Fruit fly (Drosophila melanogaster) whole organism, embryonic: ENCODE data around the gene CG5023.

Experiments
- Abd-B ChIP-seq: fragments of 200-800 bp; sonication (Bioruptor generic); optimal IDR thresholded peaks from 2 replicates; lab custom pipeline; 2018; ENCODE audit warnings: missing biosample characterization, mild to moderate bottlenecking, missing genetic modification characterization, moderate library complexity
- Aef1 ChIP-seq: fragments of 200-800 bp; sonication (Bioruptor generic); IDR thresholded peaks from 3 replicates; pipeline ENCODE4 v1.3.6; 2022; ENCODE audit warnings: missing biosample characterization, missing genetic modification characterization
- CG10959 ChIP-seq: fragments of 200-800 bp; sonication (Bioruptor generic); IDR thresholded peaks from 2 replicates; pipeline ENCODE4 v1.3.6; 2022; ENCODE audit warnings: missing biosample characterization, missing genetic modification characterization
- CG1233 ChIP-seq: fragments of 200-800 bp; sonication (Bioruptor generic); optimal IDR thresholded peaks from 4 replicates; lab custom pipeline; 2018; ENCODE audit warnings: missing biosample characterization, mild to moderate bottlenecking, missing genetic modification characterization
- CG13424 ChIP-seq: fragments of 200-800 bp; sonication (Bioruptor generic); optimal IDR thresholded peaks from 2 replicates; lab custom pipeline; 2019; ENCODE audit warnings: missing biosample characterization, mild to moderate bottlenecking, missing genetic modification characterization, moderate library complexity
- CG14441 ChIP-seq: fragments of 200-800 bp; sonication (Bioruptor generic); IDR thresholded peaks from 2 replicates; pipeline ENCODE4 v1.3.6; 2022; ENCODE audit warnings: missing biosample characterization, missing genetic modification characterization
- CG1529 ChIP-seq: fragments of 200-800 bp; sonication (Bioruptor generic); optimal IDR thresholded peaks from 3 replicates; lab custom pipeline; 2018; ENCODE audit warnings: missing biosample characterization, missing genetic modification characterization
- CG15601 ChIP-seq: fragments of 200-800 bp; sonication (Bioruptor generic); optimal IDR thresholded peaks from 3 replicates; lab custom pipeline; 2019; ENCODE audit warnings: missing biosample characterization, mild to moderate bottlenecking, missing genetic modification characterization, moderate library complexity
- CG18011 ChIP-seq: fragments of 200-800 bp; sonication (Bioruptor generic); optimal IDR thresholded peaks from 2 replicates; lab custom pipeline; 2017; ENCODE audit warnings: missing biosample characterization, missing genetic modification characterization, mild to moderate bottlenecking, moderate library complexity, missing genotype
- CG18262 ChIP-seq: fragments of 200-800 bp; optimal IDR thresholded peaks from 3 replicates; lab custom pipeline; 2019; ENCODE audit warnings: missing biosample characterization, mild to moderate bottlenecking, missing genetic modification characterization, moderate library complexity
- CG2120 ChIP-seq: fragments of 200-800 bp; sonication (Bioruptor generic); optimal IDR thresholded peaks from 3 replicates; lab custom pipeline; 2016; ENCODE audit warnings: missing biosample characterization, missing genetic modification characterization
- CG2889 ChIP-seq: fragments of 200-800 bp; sonication (Bioruptor generic); IDR thresholded peaks from 3 replicates; pipeline ENCODE4 v1.3.6; 2022; ENCODE audit warnings: missing biosample characterization, missing genetic modification characterization
- CG33557 ChIP-seq: fragments of 200-800 bp; sonication (Bioruptor generic); optimal IDR thresholded peaks from 2 replicates; lab custom pipeline; 2019; ENCODE audit warnings: missing biosample characterization, mild to moderate bottlenecking, missing genetic modification characterization, moderate library complexity
- CG34422 ChIP-seq: fragments of 200-800 bp; sonication (Bioruptor generic); IDR thresholded peaks from 3 replicates; pipeline ENCODE4 v1.3.6; 2022; ENCODE audit warnings: missing biosample characterization, missing genetic modification characterization
- CG4328 ChIP-seq: fragments of 200-800 bp; sonication (Bioruptor generic); optimal IDR thresholded peaks from 3 replicates; lab custom pipeline; 2017; ENCODE audit warnings: missing biosample characterization, missing genetic modification reagents, missing genetic modification characterization
- CG43689 ChIP-seq: fragments of 200-800 bp; sonication (Bioruptor generic); IDR thresholded peaks from 2 replicates; pipeline ENCODE4 v1.3.6; 2022; ENCODE audit warnings: missing biosample characterization, missing genetic modification characterization
- CG6654 ChIP-seq: fragments of 200-800 bp; sonication (Bioruptor generic); optimal IDR thresholded peaks from 2 replicates; lab custom pipeline; 2017; ENCODE audit warnings: missing biosample characterization, mild to moderate bottlenecking, missing genetic modification characterization
- CG8281 ChIP-seq: fragments of 200-800 bp; sonication (Bioruptor generic); optimal IDR thresholded peaks from 2 replicates; lab custom pipeline; 2018; ENCODE audit warnings: missing biosample characterization, mild to moderate bottlenecking, missing genetic modification characterization, moderate library complexity
- CG8290 ChIP-seq, 3 experiments: fragments of 200-800 bp; sonication (Bioruptor generic); optimal IDR thresholded peaks; 2 replicates each; lab custom pipeline; 2016 to 2019; ENCODE audit warnings: missing biosample characterization in 3 of 3, missing genetic modification characterization in 3 of 3, mild to moderate bottlenecking in 2 of 3, moderate library complexity in 1 of 3
- CG9876 ChIP-seq: fragments of 200-800 bp; sonication (Bioruptor generic); optimal IDR thresholded peaks from 2 replicates; lab custom pipeline; 2016; ENCODE audit warnings: missing biosample characterization, missing genetic modification characterization
- CTCF ChIP-seq: fragments of 200-800 bp; sonication (Bioruptor generic); optimal IDR thresholded peaks from 2 replicates; lab custom pipeline; 2017; ENCODE audit warnings: missing biosample characterization, mild to moderate bottlenecking, missing genetic modification characterization, moderate library complexity
- CoRest ChIP-seq: fragments of 200-800 bp; sonication (Bioruptor generic); optimal IDR thresholded peaks from 3 replicates; lab custom pipeline; 2018; ENCODE audit warnings: missing biosample characterization, mild to moderate bottlenecking, missing genetic modification characterization, moderate library complexity
- CrebB ChIP-seq: fragments of 200-800 bp; sonication (Bioruptor generic); optimal IDR thresholded peaks from 3 replicates; lab custom pipeline; 2018; ENCODE audit warnings: missing biosample characterization, mild to moderate bottlenecking, missing genetic modification characterization
- Dbx ChIP-seq: fragments of 200-800 bp; sonication (Bioruptor generic); IDR thresholded peaks from 3 replicates; pipeline ENCODE4 v1.3.6; 2022; ENCODE audit warnings: missing biosample characterization, missing genetic modification characterization
- Elba2 ChIP-seq: fragments of 200-800 bp; sonication (Bioruptor generic); optimal IDR thresholded peaks from 3 replicates; lab custom pipeline; 2016; ENCODE audit warnings: missing biosample characterization, missing genetic modification characterization
- HLH54F ChIP-seq: fragments of 200-800 bp; sonication (Bioruptor generic); optimal IDR thresholded peaks from 3 replicates; lab custom pipeline; 2016; ENCODE audit warnings: missing biosample characterization, missing genetic modification characterization
- Jarid2 ChIP-seq: fragments of 200-800 bp; sonication (Bioruptor generic); optimal IDR thresholded peaks from 3 replicates; lab custom pipeline; 2017; ENCODE audit warnings: mild to moderate bottlenecking, missing biosample characterization, missing genetic modification reagents, missing genetic modification characterization
- Neu2 ChIP-seq: fragments of 200-800 bp; sonication (Bioruptor generic); optimal IDR thresholded peaks from 3 replicates; lab custom pipeline; 2016; ENCODE audit warnings: missing biosample characterization, missing genetic modification characterization, borderline replicate concordance
- Pdp1 ChIP-seq, 2 experiments: fragments of 200-800 bp; sonication (Bioruptor generic); optimal IDR thresholded peaks; 3 replicates each; lab custom pipeline; 2016; ENCODE audit warnings: missing biosample characterization in 2 of 2, missing genetic modification characterization in 2 of 2, mild to moderate bottlenecking in 1 of 2, moderate library complexity in 1 of 2
- Ptx1 ChIP-seq: fragments of 200-800 bp; sonication (Bioruptor generic); IDR thresholded peaks from 2 replicates; pipeline ENCODE4 v1.3.6; 2022; ENCODE audit warnings: missing biosample characterization, missing genetic modification characterization
- Spps ChIP-seq: fragments of 200-800 bp; sonication (Bioruptor generic); optimal IDR thresholded peaks from 2 replicates; lab custom pipeline; 2018; ENCODE audit warnings: missing biosample characterization, mild to moderate bottlenecking, missing genetic modification characterization
- TFAM ChIP-seq: fragments of 200-800 bp; sonication (Bioruptor generic); optimal IDR thresholded peaks from 2 replicates; lab custom pipeline; 2017; ENCODE audit warnings: missing biosample characterization, missing genetic modification characterization, inconsistent platforms
- Taf1 ChIP-seq: fragments of 200-800 bp; sonication (Bioruptor generic); IDR thresholded peaks from 2 replicates; pipeline ENCODE4 v1.3.6; 2022; ENCODE audit warnings: missing biosample characterization, missing genetic modification characterization
- abd-A ChIP-seq: fragments of 200-800 bp; sonication (Bioruptor generic); optimal IDR thresholded peaks from 3 replicates; lab custom pipeline; 2019; ENCODE audit warnings: missing biosample characterization, mild to moderate bottlenecking, missing genetic modification characterization, moderate library complexity
- ase ChIP-seq: fragments of 200-800 bp; sonication (Bioruptor generic); IDR thresholded peaks from 3 replicates; pipeline ENCODE4 v1.3.6; 2022; ENCODE audit warnings: missing biosample characterization, missing genetic modification characterization
- caup ChIP-seq: fragments of 200-800 bp; sonication (Bioruptor generic); optimal IDR thresholded peaks from 3 replicates; lab custom pipeline; 2017; ENCODE audit warnings: missing biosample characterization, mild to moderate bottlenecking, missing genetic modification characterization, moderate library complexity; ENCODE audit not compliant: severe bottlenecking
- cg ChIP-seq: fragments of 200-800 bp; sonication (Bioruptor generic); optimal IDR thresholded peaks from 3 replicates; lab custom pipeline; 2019; ENCODE audit warnings: missing biosample characterization, mild to moderate bottlenecking, missing genetic modification characterization, moderate library complexity
- chinmo ChIP-seq: fragments of 200-800 bp; sonication (Bioruptor generic); IDR thresholded peaks from 4 replicates; pipeline ENCODE4 v1.3.6; 2022; ENCODE audit warnings: missing biosample characterization, missing genetic modification characterization; ENCODE audit not compliant: partially characterized antibody
- chm ChIP-seq: fragments of 200-800 bp; sonication (Bioruptor generic); IDR thresholded peaks from 2 replicates; pipeline ENCODE4 v1.3.6; 2022; ENCODE audit warnings: missing biosample characterization, missing genetic modification characterization
- disco-r ChIP-seq: fragments of 200-800 bp; sonication (Bioruptor generic); optimal IDR thresholded peaks from 2 replicates; lab custom pipeline; 2016; ENCODE audit warnings: missing biosample characterization, missing genetic modification characterization
- grau ChIP-seq: fragments of 200-800 bp; optimal IDR thresholded peaks from 3 replicates; lab custom pipeline; 2019; ENCODE audit warnings: missing biosample characterization, mild to moderate bottlenecking, missing genetic modification characterization, moderate library complexity
- knrl ChIP-seq: fragments of 200-800 bp; sonication (Bioruptor generic); IDR thresholded peaks from 3 replicates; pipeline ENCODE4 v1.3.6; 2022; ENCODE audit warnings: missing biosample characterization, missing genetic modification characterization; ENCODE audit not compliant: partially characterized antibody
- mirr ChIP-seq: fragments of 200-800 bp; sonication (Bioruptor generic); optimal IDR thresholded peaks from 3 replicates; lab custom pipeline; 2018; ENCODE audit warnings: missing biosample characterization, mild to moderate bottlenecking, missing genetic modification characterization
- row ChIP-seq: fragments of 200-800 bp; sonication (Bioruptor generic); IDR thresholded peaks from 3 replicates; pipeline ENCODE4 v1.3.6; 2022; ENCODE audit warnings: missing biosample characterization, missing genetic modification characterization
- sisA ChIP-seq: fragments of 200-800 bp; sonication (Bioruptor generic); IDR thresholded peaks from 2 replicates; pipeline ENCODE4 v1.3.6; 2022; ENCODE audit warnings: missing biosample characterization, missing genetic modification characterization
- sqz ChIP-seq: fragments of 200-800 bp; sonication (Bioruptor generic); optimal IDR thresholded peaks from 3 replicates; lab custom pipeline; 2018; ENCODE audit warnings: missing biosample characterization, mild to moderate bottlenecking, missing genetic modification characterization
- ssp ChIP-seq: fragments of 200-800 bp; sonication (Bioruptor generic); IDR thresholded peaks from 2 replicates; pipeline ENCODE4 v1.3.6; 2022; ENCODE audit warnings: missing biosample characterization, missing genetic modification characterization
- vfl ChIP-seq: fragments of 200-800 bp; sonication (Bioruptor generic); optimal IDR thresholded peaks from 2 replicates; lab custom pipeline; 2016; ENCODE audit warnings: missing biosample characterization, missing genetic modification characterization

Gene CG5023

dm6 chr3R:20154657-20155056 is 14.6 kb upstream of the CG5023 start (continued):
- TF ChIP-seq sisA (GFP tag; lab: Robert Waterston, UW) (no peak), CG10959 (GFP tag; lab: Robert Waterston, UW) (no peak), Dbx (no peak), CG1233 (no peak), vfl (GFP tag; lab: Kevin White, UChicago) (no peak)
- TF ChIP-seq, all 482 proteins: peak for 14

- TF ChIP-seq grau: peak; percentile 22
- TF ChIP-seq CTCF: no peak
- no peak for TF ChIP-seq Spps
- no peak for TF ChIP-seq ssp
- no peak for TF ChIP-seq CG33557 (GFP tag; lab: Kevin White, UChicago)
- no peak for TF ChIP-seq sqz (GFP tag; lab: Kevin White, UChicago)
- no peak for TF ChIP-seq Aef1
- no peak for TF ChIP-seq CrebB (tag; lab: Kevin White, UChicago)
- TF ChIP-seq Jarid2: no peak
- TF ChIP-seq CoRest: peak; percentile 44
- no peak for TF ChIP-seq Taf1
- peak; percentile 23 for TF ChIP-seq mirr (GFP tag; lab: Kevin White, UChicago)
- no peak for TF ChIP-seq CG9876 (GFP tag; lab: Kevin White, UChicago)
- no peak for TF ChIP-seq Neu2
- TF ChIP-seq CG8290 (GFP tag; optimal IDR thresholded peaks at IDR 0.05; lab: Kevin White, UChicago): no peak
- peak in 1 of 2 experiments; percentile 26 for TF ChIP-seq CG8290 (tag; optimal IDR thresholded peaks at IDR 0.05; lab: Kevin White, UChicago)
- no peak for TF ChIP-seq CG1529
- TF ChIP-seq CG18262 (tag; lab: Kevin White, UChicago): no peak
- no peak for TF ChIP-seq HLH54F (GFP tag; lab: Kevin White, UChicago)
- peak in 1 of 2 experiments; percentile 49 for TF ChIP-seq Pdp1 (GFP tag; optimal IDR thresholded peaks at IDR 0.05; lab: Kevin White, UChicago)
- no peak for TF ChIP-seq CG6654 (GFP tag; lab: Kevin White, UChicago)
- TF ChIP-seq CG14441 (GFP tag; lab: Robert Waterston, UW): no peak
- TF ChIP-seq CG13424: peak; percentile 12
- peak; percentile 29 for TF ChIP-seq CG2120
- TF ChIP-seq row (GFP tag; lab: Robert Waterston, UW): peak; percentile 57; the same call in 2 of the 3 replicates
- TF ChIP-seq CG43689 (GFP tag; lab: Robert Waterston, UW): no peak
- TF ChIP-seq knrl: no peak
- no peak for TF ChIP-seq disco-r (GFP tag; lab: Kevin White, UChicago)
- TF ChIP-seq caup: no peak
- no peak for TF ChIP-seq ase (GFP tag; lab: Robert Waterston, UW)
- TF ChIP-seq CG18011 (GFP tag; lab: Kevin White, UChicago): no peak
- no peak for TF ChIP-seq CG8281
- TF ChIP-seq CG2889 (GFP tag; lab: Robert Waterston, UW): no peak
- TF ChIP-seq CG4328 (GFP tag; lab: Kevin White, UChicago): peak; percentile 36
- no peak for TF ChIP-seq Abd-B (GFP tag; lab: Kevin White, UChicago)
- TF ChIP-seq chm (GFP tag; lab: Robert Waterston, UW): no peak
- peak; percentile 32 for TF ChIP-seq cg
- TF ChIP-seq CG34422 (GFP tag; lab: Robert Waterston, UW): no peak
- TF ChIP-seq chinmo (GFP tag; lab: Robert Waterston, UW): 0 out of 4 replicates have a peak, but pooled peaks have one; percentile 49
- 0 out of 2 replicates have a peak, but pooled peaks have one; percentile 4 for TF ChIP-seq Ptx1 (GFP tag; lab: Robert Waterston, UW)
- peak; percentile 18 for TF ChIP-seq abd-A (tag; lab: Kevin White, UChicago)
- no peak for TF ChIP-seq TFAM (GFP tag; lab: Kevin White, UChicago)
- TF ChIP-seq Elba2 (GFP tag; lab: Kevin White, UChicago): no peak
- no peak for TF ChIP-seq CG15601 (tag; lab: Kevin White, UChicago)
Observed at dm6 chr3R:20167635-20168395, 1.4 kb upstream of the CG5023 start.
